Fruit fly (Drosophila melanogaster) whole organism, wandering third instar larva: ENCODE results near the gene Nepl13.
A peak's percentile ranks its signal among the peaks of the same experiment; 100 is the strongest.

ENCODE experiments used
- Hnf4 ChIP-seq: fragments of 200-800 bp; sonication (Bioruptor generic); optimal IDR thresholded peaks from 2 replicates; lab custom pipeline; 2016; ENCODE audit warnings: missing biosample characterization, mild to moderate bottlenecking, missing genetic modification characterization
- dsf ChIP-seq: sonication (Bioruptor generic); optimal IDR thresholded peaks from 2 replicates; lab custom pipeline; 2016; ENCODE audit warnings: missing biosample characterization, missing genetic modification characterization, borderline replicate concordance
- h ChIP-seq: fragments of 200-800 bp; sonication (Bioruptor generic); optimal IDR thresholded peaks from 3 replicates; lab custom pipeline; 2016; ENCODE audit warnings: missing biosample characterization, mild to moderate bottlenecking, missing genetic modification characterization

dm6 chr3R:22750534-22750947 lies 10.3 kb downstream of the Nepl13 start, which contains the start of the genes rumi, CG7029 and Usp12-46:
- TF ChIP-seq Hnf4 (GFP tag; lab: Kevin White, UChicago): no peak
- no peak for TF ChIP-seq dsf (GFP tag; lab: Kevin White, UChicago)
- TF ChIP-seq h: peak; percentile 8
